Worm (Caenorhabditis elegans) whole organism, L1 larva: Measurements from ENCODE around the gene fkb-1.
A peak's percentile ranks its signal among the peaks of the same experiment; 100 is the strongest.

Experiments used
- C34B4.2 ChIP-seq: sonication (generic microtip); optimal IDR thresholded peaks from 2 replicates; lab custom pipeline; 2017; ENCODE audit warnings: mild to moderate bottlenecking, missing genetic modification characterization, missing compliant biosample characterization
- dpl-1 ChIP-seq, 3 experiments: fragments of 150-350 bp in 2 of 3; sonication (generic microtip) in 1 of 3; optimal IDR thresholded peaks; 2 replicates each; lab custom pipeline; 2014 to 2017; ENCODE audit warnings: missing biosample characterization in 3 of 3, missing genetic modification characterization in 3 of 3, missing genetic modification reagents in 3 of 3
- efl-3 ChIP-seq: fragments of 200-800 bp; sonication (Bioruptor generic); optimal IDR thresholded peaks from 2 replicates; lab custom pipeline; 2018; ENCODE audit warnings: mild to moderate bottlenecking, missing genetic modification characterization, missing compliant biosample characterization
- hpl-2 ChIP-seq: fragments of 150-350 bp; optimal IDR thresholded peaks from 2 replicates; lab custom pipeline; 2014; ENCODE audit warnings: missing biosample characterization, missing genetic modification reagents, missing genetic modification characterization
- lin-39 ChIP-seq: fragments of 150-350 bp; optimal IDR thresholded peaks from 2 replicates; lab custom pipeline; 2014; ENCODE audit warnings: missing biosample characterization, missing genetic modification reagents, missing genetic modification characterization
- lsy-2 ChIP-seq, 2 experiments: fragments of 150-350 bp; optimal IDR thresholded peaks; 2 replicates each; lab custom pipeline; 2014; ENCODE audit warnings: missing biosample characterization in 2 of 2, missing genetic modification characterization in 2 of 2
- nhr-11 ChIP-seq: fragments of 150-350 bp; optimal IDR thresholded peaks from 2 replicates; lab custom pipeline; 2014; ENCODE audit warnings: missing biosample characterization, missing genetic modification characterization
- nhr-71 ChIP-seq: sonication (generic microtip); optimal IDR thresholded peaks from 2 replicates; lab custom pipeline; 2016; ENCODE audit warnings: mild to moderate bottlenecking, missing genetic modification characterization, moderate library complexity, missing compliant biosample characterization
- pax-3 ChIP-seq: fragments of 200-800 bp; sonication (Bioruptor generic); optimal IDR thresholded peaks from 2 replicates; lab custom pipeline; 2018; ENCODE audit warnings: mild to moderate bottlenecking, missing genetic modification characterization, moderate library complexity, missing compliant biosample characterization
- sup-37 ChIP-seq: fragments of 200-800 bp; sonication (Bioruptor generic); optimal IDR thresholded peaks from 2 replicates; lab custom pipeline; 2018; ENCODE audit warnings: mild to moderate bottlenecking, missing genetic modification characterization, missing compliant biosample characterization
- unc-62 ChIP-seq: fragments of 150-350 bp; optimal IDR thresholded peaks from 2 replicates; lab custom pipeline; 2014; ENCODE audit warnings: missing biosample characterization, missing genetic modification reagents, missing genetic modification characterization
- zag-1 ChIP-seq: fragments of 150-350 bp; optimal IDR thresholded peaks from 2 replicates; lab custom pipeline; 2014; ENCODE audit warnings: missing biosample characterization, missing genetic modification characterization
- ztf-11 ChIP-seq, 2 experiments: sonication (generic microtip); optimal IDR thresholded peaks; 2 replicates each; lab custom pipeline; 2016 to 2017; ENCODE audit warnings: missing genetic modification characterization in 2 of 2, missing biosample characterization in 1 of 2, missing compliant biosample characterization in 1 of 2

Gene fkb-1

DNA sequence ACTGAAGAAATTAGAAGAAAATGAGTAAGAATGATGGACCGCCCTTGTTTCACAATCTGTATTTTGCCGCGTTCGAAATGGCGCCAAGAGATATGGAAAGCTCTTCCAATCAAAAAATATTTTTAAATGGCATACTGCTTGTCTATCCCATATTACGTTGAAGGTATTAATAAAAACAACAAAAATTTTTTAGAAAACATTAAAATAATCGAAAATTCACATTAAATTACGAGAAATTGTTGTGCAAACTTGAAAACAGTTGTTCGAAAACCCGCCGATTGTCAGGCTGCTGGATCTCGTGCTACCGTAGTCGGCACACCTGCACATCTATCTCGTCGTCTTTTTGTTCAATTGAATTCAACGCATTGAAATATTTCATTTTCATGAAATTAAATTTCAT is 47.2 kb downstream of the fkb-1 start, which contains the start of gene klc-1:
klc-1 (plus strand) TSS at position 127 of the 400 bp plus-strand sequence.
- TF ChIP-seq hpl-2 (no peak), lin-39 (tag; lab: Kevin White, UChicago) (no peak), unc-62 (no peak), ztf-11 (tag; optimal IDR thresholded peaks at IDR 0.05; lab: Kevin White, UChicago) (no peak), zag-1 (tag; lab: Kevin White, UChicago) (no peak), pax-3 (tag; lab: Kevin White, UChicago) (no peak), C34B4.2 (no peak), nhr-71 (tag; lab: Kevin White, UChicago) (no peak), sup-37 (GFP tag; lab: Kevin White, UChicago) (no peak), dpl-1 (GFP tag; optimal IDR thresholded peaks at IDR 0.05; lab: Kevin White, UChicago) (peak in 1 of 3 experiments; percentile 2), lsy-2 (tag; optimal IDR thresholded peaks at IDR 0.05; lab: Kevin White, UChicago) (peak; percentile 40 to 69), efl-3 (GFP tag; lab: Kevin White, UChicago) (no peak), nhr-11 (tag; lab: Kevin White, UChicago) (no peak)
